Worm (Caenorhabditis elegans) whole organism, L3 larva: Measurements from ENCODE around the gene sri-62.

Experiments used
- ZK546.5 ChIP-seq: sonication (generic microtip); optimal IDR thresholded peaks from 2 replicates; lab custom pipeline; 2017; ENCODE audit warnings: missing biosample characterization, missing genetic modification characterization
- aly-2 ChIP-seq: fragments of 150-350 bp; optimal IDR thresholded peaks from 2 replicates; lab custom pipeline; 2014; ENCODE audit warnings: missing biosample characterization, missing genetic modification characterization
- ama-1 ChIP-seq: fragments of 150-350 bp; optimal IDR thresholded peaks from 2 replicates; lab custom pipeline; 2018
- ceh-16 ChIP-seq: sonication (generic microtip); optimal IDR thresholded peaks from 2 replicates; lab custom pipeline; 2017; ENCODE audit warnings: missing biosample characterization, missing genetic modification characterization
- ceh-28 ChIP-seq: fragments of 150-350 bp; optimal IDR thresholded peaks from 2 replicates; lab custom pipeline; 2014; ENCODE audit warnings: missing biosample characterization, missing genetic modification reagents, missing genetic modification characterization
- ceh-82 ChIP-seq: fragments of 150-350 bp; optimal IDR thresholded peaks from 2 replicates; lab custom pipeline; 2014; ENCODE audit warnings: missing biosample characterization, missing genetic modification characterization
- ceh-9 ChIP-seq: sonication (generic microtip); optimal IDR thresholded peaks from 2 replicates; lab custom pipeline; 2018; ENCODE audit warnings: missing biosample characterization, missing genetic modification characterization
- daf-12 ChIP-seq: fragments of 150-350 bp; optimal IDR thresholded peaks from 2 replicates; lab custom pipeline; 2014; ENCODE audit warnings: missing biosample characterization, missing genetic modification reagents, missing genetic modification characterization
- egl-27 ChIP-seq: sonication (generic microtip); optimal IDR thresholded peaks from 4 replicates; lab custom pipeline; 2017; ENCODE audit warnings: missing biosample characterization, missing genetic modification reagents, missing genetic modification characterization
- egl-5 ChIP-seq: fragments of 150-350 bp; optimal IDR thresholded peaks from 2 replicates; lab custom pipeline; 2017; ENCODE audit warnings: missing biosample characterization, missing genetic modification reagents, missing genetic modification characterization, inconsistent platforms
- elt-1 ChIP-seq: fragments of 150-350 bp; optimal IDR thresholded peaks from 2 replicates; lab custom pipeline; 2014; ENCODE audit warnings: missing biosample characterization, missing genetic modification characterization
- elt-3 ChIP-seq, 3 experiments: fragments of 150-350 bp in 1 of 3; sonication (generic microtip) in 2 of 3; optimal IDR thresholded peaks; 2 replicates in 2 of 3; 4 replicates in 1 of 3; lab custom pipeline; 2014 to 2017; ENCODE audit warnings: missing biosample characterization in 3 of 3, missing genetic modification characterization in 3 of 3
- eor-1 ChIP-seq, 2 experiments: fragments of 150-350 bp; optimal IDR thresholded peaks; 2 replicates each; lab custom pipeline; 2014 to 2018; ENCODE audit warnings: missing biosample characterization in 2 of 2, missing genetic modification characterization in 2 of 2
- fkh-10 ChIP-seq: sonication (generic microtip); optimal IDR thresholded peaks from 2 replicates; lab custom pipeline; 2017; ENCODE audit warnings: missing biosample characterization, missing genetic modification reagents, missing genetic modification characterization
- fos-1 ChIP-seq: fragments of 150-350 bp; optimal IDR thresholded peaks from 2 replicates; lab custom pipeline; 2014; ENCODE audit warnings: missing biosample characterization, missing genetic modification characterization
- hmg-11 ChIP-seq: sonication (generic microtip); optimal IDR thresholded peaks from 2 replicates; lab custom pipeline; 2016; ENCODE audit warnings: missing genetic modification characterization, missing compliant biosample characterization
- jun-1 ChIP-seq: fragments of 150-350 bp; optimal IDR thresholded peaks from 2 replicates; lab custom pipeline; 2014; ENCODE audit warnings: missing biosample characterization, missing genetic modification reagents, missing genetic modification characterization
- lin-15B ChIP-seq: fragments of 150-350 bp; optimal IDR thresholded peaks from 2 replicates; lab custom pipeline; 2014; ENCODE audit warnings: missing biosample characterization, missing genetic modification characterization
- lin-39 ChIP-seq: fragments of 150-350 bp; optimal IDR thresholded peaks from 2 replicates; lab custom pipeline; 2018; ENCODE audit warnings: missing biosample characterization, missing genetic modification reagents, missing genetic modification characterization
- lsy-12 ChIP-seq: sonication (generic microtip); optimal IDR thresholded peaks from 2 replicates; lab custom pipeline; 2016; ENCODE audit warnings: mild to moderate bottlenecking, missing genetic modification characterization, missing compliant biosample characterization
- mdl-1 ChIP-seq: fragments of 150-350 bp; optimal IDR thresholded peaks from 2 replicates; lab custom pipeline; 2014; ENCODE audit warnings: missing biosample characterization, missing genetic modification characterization
- mml-1 ChIP-seq: fragments of 150-350 bp; sonication (generic microtip); optimal IDR thresholded peaks from 3 replicates; lab custom pipeline; 2014; ENCODE audit warnings: missing biosample characterization, missing genetic modification characterization
- nfya-1 ChIP-seq: sonication (generic microtip); optimal IDR thresholded peaks from 2 replicates; lab custom pipeline; 2017; ENCODE audit warnings: missing genetic modification characterization, mild to moderate bottlenecking, missing compliant biosample characterization, antibody characterized with exemption, moderate library complexity; ENCODE audit not compliant: insufficient read depth
- nhr-11 ChIP-seq: fragments of 150-350 bp; optimal IDR thresholded peaks from 2 replicates; lab custom pipeline; 2014; ENCODE audit warnings: missing biosample characterization, missing genetic modification characterization
- nhr-12 ChIP-seq: fragments of 150-350 bp; optimal IDR thresholded peaks from 2 replicates; lab custom pipeline; 2014; ENCODE audit warnings: missing biosample characterization, missing genetic modification characterization
- nhr-23 ChIP-seq: fragments of 150-350 bp; optimal IDR thresholded peaks from 2 replicates; lab custom pipeline; 2014; ENCODE audit warnings: missing biosample characterization, missing genetic modification reagents, missing genetic modification characterization
- nhr-237 ChIP-seq: fragments of 150-350 bp; optimal IDR thresholded peaks from 2 replicates; lab custom pipeline; 2014; ENCODE audit warnings: missing biosample characterization, missing genetic modification characterization
- nhr-25 ChIP-seq: sonication (generic microtip); optimal IDR thresholded peaks from 2 replicates; lab custom pipeline; 2017; ENCODE audit warnings: missing biosample characterization, missing genetic modification characterization
- nhr-28 ChIP-seq: fragments of 150-350 bp; optimal IDR thresholded peaks from 2 replicates; lab custom pipeline; 2014; ENCODE audit warnings: missing biosample characterization, missing genetic modification characterization
- nhr-43 ChIP-seq: sonication (generic microtip); optimal IDR thresholded peaks from 2 replicates; lab custom pipeline; 2016; ENCODE audit warnings: mild to moderate bottlenecking, missing genetic modification characterization, missing compliant biosample characterization; ENCODE audit not compliant: poor library complexity, severe bottlenecking
- nhr-67 ChIP-seq: fragments of 150-350 bp; optimal IDR thresholded peaks from 2 replicates; lab custom pipeline; 2014; ENCODE audit warnings: missing biosample characterization, missing genetic modification characterization
- nhr-76 ChIP-seq: fragments of 150-350 bp; sonication (generic microtip); optimal IDR thresholded peaks from 5 replicates; lab custom pipeline; 2014; ENCODE audit warnings: missing biosample characterization, missing genetic modification characterization
- nhr-77 ChIP-seq: fragments of 150-350 bp; optimal IDR thresholded peaks from 2 replicates; lab custom pipeline; 2014; ENCODE audit warnings: missing biosample characterization, missing genetic modification characterization
- pha-4 ChIP-seq: fragments of 150-350 bp; optimal IDR thresholded peaks from 2 replicates; lab custom pipeline; 2014; ENCODE audit warnings: missing biosample characterization, missing genetic modification reagents, missing genetic modification characterization
- sea-2 ChIP-seq: fragments of 150-350 bp; sonication (generic microtip); optimal IDR thresholded peaks from 4 replicates; lab custom pipeline; 2014; ENCODE audit warnings: missing biosample characterization, missing genetic modification reagents, missing genetic modification characterization
- skn-1 ChIP-seq: fragments of 150-350 bp; optimal IDR thresholded peaks from 2 replicates; lab custom pipeline; 2014; ENCODE audit warnings: missing biosample characterization, missing genetic modification characterization
- snpc-4 ChIP-seq: fragments of 150-350 bp; optimal IDR thresholded peaks from 2 replicates; lab custom pipeline; 2014; ENCODE audit warnings: missing biosample characterization, missing genetic modification characterization
- tbx-2 ChIP-seq: sonication (generic microtip); optimal IDR thresholded peaks from 2 replicates; lab custom pipeline; 2016; ENCODE audit warnings: mild to moderate bottlenecking, missing genetic modification characterization, missing compliant biosample characterization
- unc-39 ChIP-seq: sonication (generic microtip); optimal IDR thresholded peaks from 4 replicates; lab custom pipeline; 2017; ENCODE audit warnings: missing biosample characterization, missing genetic modification characterization
- unc-62 ChIP-seq: fragments of 150-350 bp; sonication (generic microtip); optimal IDR thresholded peaks from 4 replicates; lab custom pipeline; 2014; ENCODE audit warnings: missing biosample characterization, missing genetic modification reagents, missing genetic modification characterization
- ztf-11 ChIP-seq: fragments of 150-350 bp; optimal IDR thresholded peaks from 2 replicates; lab custom pipeline; 2014; ENCODE audit warnings: missing biosample characterization, missing genetic modification characterization
- ztf-4 ChIP-seq: fragments of 150-350 bp; optimal IDR thresholded peaks from 2 replicates; lab custom pipeline; 2014; ENCODE audit warnings: missing biosample characterization, missing genetic modification characterization

sri-62 gene

DNA sequence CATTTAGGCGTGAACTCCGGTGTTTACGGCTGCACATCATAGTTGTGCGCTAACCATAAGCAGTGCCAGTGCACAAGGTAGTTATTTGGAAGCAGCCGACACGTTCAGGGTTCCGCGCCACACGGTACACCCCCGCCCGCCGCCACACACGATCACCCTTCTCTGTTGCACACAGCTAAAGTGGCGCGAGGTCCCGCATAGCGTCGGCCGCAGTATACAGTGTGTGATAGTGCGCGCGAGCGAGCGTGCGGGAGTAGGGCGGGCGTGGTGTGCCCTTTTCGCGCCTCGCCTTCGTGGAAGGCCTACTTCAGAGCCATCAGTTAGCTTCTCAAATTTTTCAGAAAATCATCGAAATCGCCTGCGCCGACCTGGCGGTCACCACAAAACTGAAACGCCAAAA lies 38.7 kb upstream of the sri-62 start:
- no peak for TF ChIP-seq snpc-4
- TF ChIP-seq ZK546.5 = no peak
- TF ChIP-seq elt-3 (tag; optimal IDR thresholded peaks at IDR 0.05; lab: Kevin White, UChicago) = no peak
- TF ChIP-seq ztf-11 (tag; lab: Kevin White, UChicago) = no peak
- no peak for TF ChIP-seq tbx-2 (tag; lab: Kevin White, UChicago)
- no peak for TF ChIP-seq unc-39
- TF ChIP-seq ama-1 (lab: Kevin White, UChicago) = no peak
- TF ChIP-seq, all 47 proteins: peak for 0

DNA sequence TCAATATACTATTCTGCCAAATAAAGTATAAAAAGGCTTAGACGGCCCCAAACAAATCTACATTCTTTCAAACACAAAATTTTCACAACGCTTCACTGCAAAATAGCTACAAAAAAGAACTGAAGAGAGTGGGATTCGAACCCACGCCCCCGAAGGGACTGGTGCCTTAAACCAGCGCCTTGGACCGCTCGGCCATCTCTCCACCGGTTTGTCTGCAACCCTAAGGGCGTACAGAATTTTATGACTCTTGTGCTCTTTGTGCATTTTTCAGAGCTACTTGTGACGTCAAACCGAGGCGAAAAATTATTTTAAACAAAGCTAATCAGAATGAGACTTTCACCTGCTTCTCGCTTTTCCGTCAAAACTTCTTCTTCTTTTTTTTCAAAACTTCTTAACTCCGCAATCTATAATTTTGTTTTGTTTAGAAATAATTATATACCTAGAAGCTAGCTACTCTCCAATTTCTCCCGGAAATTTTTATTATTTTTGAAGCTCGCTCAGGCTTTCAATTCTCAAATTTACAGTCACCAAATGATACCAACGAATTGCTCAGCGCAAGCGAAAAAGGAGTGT lies 38.0 kb upstream of the sri-62 start, which contains the start of gene T05A8.8:
T05A8.8 (plus strand) TSS at position 523 of the 573 bp plus-strand sequence.
- TF ChIP-seq ceh-82 (tag; lab: Kevin White, UChicago) (no peak), egl-27 (tag; lab: Kevin White, UChicago) (no peak), fos-1 (no peak), eor-1 (tag; optimal IDR thresholded peaks at IDR 0.05; lab: Kevin White, UChicago) (no peak), daf-12 (tag; lab: Kevin White, UChicago) (no peak), lsy-12 (tag; lab: Kevin White, UChicago) (no peak), elt-1 (no peak), nhr-11 (tag; lab: Kevin White, UChicago) (no peak), elt-3 (tag; optimal IDR thresholded peaks at IDR 0.05; lab: Kevin White, UChicago) (no peak), mml-1 (tag; lab: Kevin White, UChicago) (no peak)

- TF ChIP-seq daf-12 (tag; lab: Kevin White, UChicago) = no peak
- TF ChIP-seq ceh-16 (tag; lab: Kevin White, UChicago) = no peak
- TF ChIP-seq lin-39 (tag; lab: Kevin White, UChicago) = no peak
- no peak for TF ChIP-seq unc-39
- TF ChIP-seq nhr-28 (tag; lab: Kevin White, UChicago) = no peak
- no peak for TF ChIP-seq lin-15B
These were observed 37.4 kb upstream of the sri-62 start for ce11 chrII:2735644-2736043.

DNA sequence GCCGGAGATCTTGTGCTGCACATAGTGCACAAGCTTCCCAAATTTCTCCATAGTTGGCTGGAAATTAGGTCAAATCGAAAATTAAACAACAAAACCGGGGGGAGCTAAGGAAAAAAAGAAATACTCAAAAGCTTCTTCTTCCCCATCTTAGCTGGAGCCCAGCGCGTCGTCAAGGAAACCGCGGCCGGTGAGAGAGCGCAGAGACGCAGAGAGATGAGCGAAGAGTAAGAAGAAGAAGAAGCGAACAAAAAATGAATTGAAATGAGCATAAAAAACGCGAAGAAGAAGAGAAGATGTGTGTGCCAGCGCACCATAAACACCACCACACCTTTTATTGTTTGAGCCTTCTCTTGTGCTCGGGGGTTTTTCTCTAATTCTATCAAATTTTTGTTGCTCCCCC lies 36.9 kb upstream of the sri-62 start, which contains the start of gene wdr-31:
wdr-31 (minus strand) TSS at position 101 of the 400 bp plus-strand sequence.
- no peak for TF ChIP-seq nhr-23 (tag; lab: Kevin White, UChicago)
- no peak for TF ChIP-seq nhr-237 (tag; lab: Kevin White, UChicago)
- no peak for TF ChIP-seq ZK546.5
- TF ChIP-seq unc-62 = no peak

- TF ChIP-seq ztf-11 (tag; lab: Kevin White, UChicago) (no peak), ZK546.5 (no peak), egl-5 (tag; lab: Kevin White, UChicago) (no peak), elt-1 (no peak), lsy-12 (tag; lab: Kevin White, UChicago) (no peak), nhr-77 (tag; lab: Kevin White, UChicago) (no peak), nhr-76 (tag; lab: Kevin White, UChicago) (no peak), ztf-4 (tag; lab: Kevin White, UChicago) (no peak), jun-1 (tag; lab: Kevin White, UChicago) (peak; percentile 17), skn-1 (tag; lab: Kevin White, UChicago) (no peak), sea-2 (GFP tag; lab: Kevin White, UChicago) (no peak), nhr-28 (tag; lab: Kevin White, UChicago) (no peak), snpc-4 (peak; percentile 23), nhr-12 (no peak), ceh-9 (tag; lab: Kevin White, UChicago) (no peak), pha-4 (no peak), hmg-11 (tag; lab: Kevin White, UChicago) (peak; percentile 40), tbx-2 (tag; lab: Kevin White, UChicago) (no peak), lin-15B (no peak), fkh-10 (GFP tag; lab: Kevin White, UChicago) (no peak), mdl-1 (tag; lab: Kevin White, UChicago) (no peak), aly-2 (tag; lab: Kevin White, UChicago) (no peak), nhr-43 (tag; lab: Kevin White, UChicago) (no peak), nhr-67 (no peak), eor-1 (tag; optimal IDR thresholded peaks at IDR 0.05; lab: Kevin White, UChicago) (no peak), nhr-23 (tag; lab: Kevin White, UChicago) (peak; percentile 20), nhr-11 (tag; lab: Kevin White, UChicago) (no peak), mml-1 (tag; lab: Kevin White, UChicago) (no peak), daf-12 (tag; lab: Kevin White, UChicago) (no peak), lin-39 (tag; lab: Kevin White, UChicago) (peak; percentile 61), nhr-25 (tag; lab: Kevin White, UChicago) (peak; percentile 32), ceh-16 (tag; lab: Kevin White, UChicago) (no peak), nhr-237 (tag; lab: Kevin White, UChicago) (no peak), unc-39 (no peak), ceh-28 (tag; lab: Kevin White, UChicago) (no peak), nfya-1 (tag; lab: Kevin White, UChicago) (peak; percentile 79), egl-27 (tag; lab: Kevin White, UChicago) (no peak)
These were observed 36.5 kb upstream of the sri-62 start for ce11 chrII:2734735-2735134.
